Worm (Caenorhabditis elegans) whole organism, late embryonic: Measurements from ENCODE around the gene srx-82.
A peak's percentile ranks its signal among the peaks of the same experiment; 100 is the strongest.

Experiments
- C08G9.2 ChIP-seq: sonication (generic microtip); optimal IDR thresholded peaks from 2 replicates; lab custom pipeline; 2016; ENCODE audit warnings: mild to moderate bottlenecking, missing genetic modification characterization, moderate library complexity, missing compliant biosample characterization
- C38D4.7 ChIP-seq: fragments of 200-800 bp; sonication (Bioruptor generic); optimal IDR thresholded peaks from 2 replicates; lab custom pipeline; 2018; ENCODE audit warnings: mild to moderate bottlenecking, missing genetic modification characterization, moderate library complexity, missing compliant biosample characterization
- K02D7.2 ChIP-seq: sonication (generic microtip); optimal IDR thresholded peaks from 2 replicates; lab custom pipeline; 2017; ENCODE audit warnings: mild to moderate bottlenecking, missing genetic modification characterization, missing compliant biosample characterization
- K09A11.1 ChIP-seq: sonication (generic microtip); optimal IDR thresholded peaks from 2 replicates; lab custom pipeline; 2017; ENCODE audit warnings: antibody characterized with exemption, mild to moderate bottlenecking, missing genetic modification characterization, missing compliant biosample characterization; ENCODE audit not compliant: insufficient read depth
- T23F11.4 ChIP-seq: fragments of 200-800 bp; sonication (Bioruptor generic); optimal IDR thresholded peaks from 2 replicates; lab custom pipeline; 2018; ENCODE audit warnings: mild to moderate bottlenecking, missing genetic modification characterization, missing compliant biosample characterization
- Y22D7AL.16 ChIP-seq: sonication (generic microtip); optimal IDR thresholded peaks from 2 replicates; lab custom pipeline; 2016; ENCODE audit warnings: missing genetic modification characterization, missing compliant biosample characterization
- ceh-19 ChIP-seq: fragments of 200-800 bp; sonication (Bioruptor generic); optimal IDR thresholded peaks from 2 replicates; lab custom pipeline; 2018; ENCODE audit warnings: mild to moderate bottlenecking, missing genetic modification characterization, missing compliant biosample characterization
- ceh-2 ChIP-seq: sonication (generic microtip); optimal IDR thresholded peaks from 2 replicates; lab custom pipeline; 2016; ENCODE audit warnings: missing genotype, missing genetic modification characterization, missing compliant biosample characterization
- ceh-22 ChIP-seq: sonication (generic microtip); optimal IDR thresholded peaks from 2 replicates; lab custom pipeline; 2017; ENCODE audit warnings: missing biosample characterization, missing genetic modification characterization
- ceh-24 ChIP-seq: sonication (generic microtip); optimal IDR thresholded peaks from 2 replicates; lab custom pipeline; 2016; ENCODE audit warnings: mild to moderate bottlenecking, missing genetic modification characterization, missing compliant biosample characterization
- ceh-31 ChIP-seq: sonication (generic microtip); optimal IDR thresholded peaks from 2 replicates; lab custom pipeline; 2016; ENCODE audit warnings: missing genetic modification characterization, missing compliant biosample characterization
- ceh-9 ChIP-seq: sonication (generic microtip); optimal IDR thresholded peaks from 2 replicates; lab custom pipeline; 2016; ENCODE audit warnings: mild to moderate bottlenecking, missing genetic modification characterization, inconsistent platforms, missing compliant biosample characterization
- elt-2 ChIP-seq: sonication (generic microtip); optimal IDR thresholded peaks from 2 replicates; lab custom pipeline; 2016; ENCODE audit warnings: missing genetic modification reagents, missing genetic modification characterization, missing compliant biosample characterization
- elt-4 ChIP-seq: sonication (generic microtip); optimal IDR thresholded peaks from 2 replicates; lab custom pipeline; 2016; ENCODE audit warnings: missing genetic modification characterization, missing compliant biosample characterization
- eyg-1 ChIP-seq: sonication (generic microtip); optimal IDR thresholded peaks from 2 replicates; lab custom pipeline; 2016; ENCODE audit warnings: missing genotype, missing genetic modification characterization, missing compliant biosample characterization
- fkh-6 ChIP-seq: sonication (generic microtip); optimal IDR thresholded peaks from 2 replicates; lab custom pipeline; 2016; ENCODE audit warnings: missing genetic modification characterization, missing compliant biosample characterization
- gmeb-2 ChIP-seq: sonication (generic microtip); optimal IDR thresholded peaks from 2 replicates; lab custom pipeline; 2016; ENCODE audit warnings: missing genetic modification characterization, inconsistent platforms, missing compliant biosample characterization
- hlh-13 ChIP-seq: fragments of 200-800 bp; sonication (Bioruptor generic); optimal IDR thresholded peaks from 2 replicates; lab custom pipeline; 2018; ENCODE audit warnings: mild to moderate bottlenecking, missing genetic modification characterization, missing compliant biosample characterization
- hlh-15 ChIP-seq: sonication (generic microtip); optimal IDR thresholded peaks from 2 replicates; lab custom pipeline; 2016; ENCODE audit warnings: missing genetic modification characterization, missing compliant biosample characterization
- lim-6 ChIP-seq: sonication (generic microtip); optimal IDR thresholded peaks from 2 replicates; lab custom pipeline; 2016; ENCODE audit warnings: missing genetic modification characterization, missing compliant biosample characterization
- lin-11 ChIP-seq: fragments of 200-800 bp; sonication (Bioruptor generic); optimal IDR thresholded peaks from 2 replicates; lab custom pipeline; 2018; ENCODE audit warnings: mild to moderate bottlenecking, missing genetic modification characterization, missing compliant biosample characterization
- madf-2 ChIP-seq: sonication (generic microtip); optimal IDR thresholded peaks from 2 replicates; lab custom pipeline; 2017; ENCODE audit warnings: missing genetic modification characterization, missing compliant biosample characterization
- nfya-1 ChIP-seq: sonication (generic microtip); optimal IDR thresholded peaks from 2 replicates; lab custom pipeline; 2017; ENCODE audit warnings: missing genetic modification characterization, mild to moderate bottlenecking, missing compliant biosample characterization, antibody characterized with exemption, moderate library complexity
- npax-4 ChIP-seq: sonication (generic microtip); optimal IDR thresholded peaks from 2 replicates; lab custom pipeline; 2016; ENCODE audit warnings: missing genetic modification characterization, missing compliant biosample characterization
- pax-1 ChIP-seq: fragments of 150-350 bp; optimal IDR thresholded peaks from 2 replicates; lab custom pipeline; 2014; ENCODE audit warnings: missing biosample characterization, missing genetic modification characterization
- pha-2 ChIP-seq: sonication (generic microtip); optimal IDR thresholded peaks from 2 replicates; lab custom pipeline; 2017; ENCODE audit warnings: mild to moderate bottlenecking, missing genetic modification characterization, missing compliant biosample characterization
- pros-1 ChIP-seq: fragments of 150-350 bp; optimal IDR thresholded peaks from 2 replicates; lab custom pipeline; 2014; ENCODE audit warnings: missing biosample characterization, missing genetic modification reagents, missing genetic modification characterization
- ref-2 ChIP-seq: sonication (generic microtip); optimal IDR thresholded peaks from 2 replicates; lab custom pipeline; 2016; ENCODE audit warnings: missing genetic modification characterization, missing compliant biosample characterization
- rnt-1 ChIP-seq: sonication (generic microtip); optimal IDR thresholded peaks from 2 replicates; lab custom pipeline; 2016; ENCODE audit warnings: missing genetic modification characterization, missing compliant biosample characterization
- sox-2 ChIP-seq: fragments of 200-800 bp; sonication (Bioruptor generic); IDR thresholded peaks from 2 replicates; pipeline ENCODE4 v1.3.6; 2022; ENCODE audit warnings: missing genetic modification reagents, missing genetic modification characterization, missing compliant biosample characterization
- tbx-2 ChIP-seq: sonication (generic microtip); optimal IDR thresholded peaks from 2 replicates; lab custom pipeline; 2016; ENCODE audit warnings: missing genetic modification characterization, missing compliant biosample characterization
- tbx-7 ChIP-seq: sonication (generic microtip); optimal IDR thresholded peaks from 2 replicates; lab custom pipeline; 2016; ENCODE audit warnings: missing genotype, missing genetic modification characterization, missing compliant biosample characterization
- unc-42 ChIP-seq: sonication (generic microtip); optimal IDR thresholded peaks from 2 replicates; lab custom pipeline; 2016; ENCODE audit warnings: missing genotype, missing genetic modification characterization, missing compliant biosample characterization
- unc-86 ChIP-seq: sonication (generic microtip); optimal IDR thresholded peaks from 2 replicates; lab custom pipeline; 2016; ENCODE audit warnings: missing genetic modification characterization, missing compliant biosample characterization

Gene srx-82

DNA sequence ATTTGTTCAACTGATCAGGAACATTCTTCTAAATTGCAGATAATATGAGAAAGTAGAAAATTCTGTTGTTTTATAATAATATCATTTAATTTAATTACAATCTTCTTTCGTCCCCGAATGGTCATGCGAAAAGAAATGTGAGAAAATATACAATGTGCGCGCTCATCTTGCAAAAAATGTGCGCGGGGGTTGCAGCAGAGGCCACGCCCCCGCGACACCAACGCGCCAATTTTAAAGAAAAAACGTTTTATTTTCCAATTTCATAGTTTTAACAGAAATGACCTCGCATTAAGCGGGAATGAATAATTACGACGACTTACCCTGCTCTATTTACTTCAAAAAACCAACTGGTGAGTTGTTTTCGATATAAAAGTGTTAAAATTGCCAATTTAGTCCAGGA, 20.9 kb downstream of the srx-82 start, which contains the start of gene sas-5 (continued):
- peak; percentile 65 for TF ChIP-seq eyg-1
- TF ChIP-seq elt-4: no peak
- peak; percentile 75 for TF ChIP-seq madf-2 (tag; lab: Kevin White, UChicago)
- TF ChIP-seq T23F11.4 (GFP tag; lab: Kevin White, UChicago): peak; percentile 60
- TF ChIP-seq lin-11: peak; percentile 66
- TF ChIP-seq K02D7.2 (tag; lab: Kevin White, UChicago): peak; percentile 57
- TF ChIP-seq ceh-22 (tag; lab: Kevin White, UChicago): no peak
- peak; percentile 79 for TF ChIP-seq nfya-1 (tag; lab: Kevin White, UChicago)
- peak; percentile 20 for TF ChIP-seq pros-1 (tag; lab: Kevin White, UChicago)
- peak; percentile 77 for TF ChIP-seq Y22D7AL.16 (tag; lab: Kevin White, UChicago)
- TF ChIP-seq unc-42 (tag; lab: Kevin White, UChicago): peak; percentile 42
- TF ChIP-seq npax-4 (tag; lab: Kevin White, UChicago): peak; percentile 59
- peak; percentile 87 for TF ChIP-seq tbx-2 (tag; lab: Kevin White, UChicago)
- TF ChIP-seq pha-2 (tag; lab: Kevin White, UChicago): peak; percentile 62
- peak; percentile 73 for TF ChIP-seq ref-2
- TF ChIP-seq ceh-24 (tag; lab: Kevin White, UChicago): peak; percentile 44
- TF ChIP-seq hlh-15: peak; percentile 57
- TF ChIP-seq hlh-13: peak; percentile 5
- peak; percentile 78 for TF ChIP-seq ceh-2 (tag; lab: Kevin White, UChicago)
- peak; percentile 21 for TF ChIP-seq tbx-7 (tag; lab: Kevin White, UChicago)
- peak; percentile 79 for TF ChIP-seq gmeb-2
- peak; percentile 40 for TF ChIP-seq ceh-9
- peak; percentile 93 for TF ChIP-seq elt-2 (tag; lab: Kevin White, UChicago)
- peak; percentile 61 for TF ChIP-seq rnt-1 (tag; lab: Kevin White, UChicago)
- peak; percentile 71 for TF ChIP-seq C08G9.2 (tag; lab: Kevin White, UChicago)
- TF ChIP-seq lim-6 (tag; lab: Kevin White, UChicago): peak; percentile 66
- TF ChIP-seq unc-86: peak; percentile 83
- TF ChIP-seq fkh-6 (tag; lab: Kevin White, UChicago): peak; percentile 54
- peak; percentile 6 for TF ChIP-seq pax-1 (tag; lab: Kevin White, UChicago)

ce11 chrV:11613007-11613406, 23.5 kb downstream of the srx-82 start, which contains the start of gene tag-290:
Gene tag-290, plus strand, starts transcription at chrV:11613307.
- TF ChIP-seq ceh-24 (tag; lab: Kevin White, UChicago) (no peak), K02D7.2 (tag; lab: Kevin White, UChicago) (no peak), lim-6 (tag; lab: Kevin White, UChicago) (no peak), ceh-31 (tag; lab: Kevin White, UChicago) (no peak), K09A11.1 (tag; lab: Kevin White, UChicago) (no peak), C38D4.7 (GFP tag; lab: Kevin White, UChicago) (no peak), madf-2 (tag; lab: Kevin White, UChicago) (no peak), ceh-19 (GFP tag; lab: Kevin White, UChicago) (no peak)

DNA sequence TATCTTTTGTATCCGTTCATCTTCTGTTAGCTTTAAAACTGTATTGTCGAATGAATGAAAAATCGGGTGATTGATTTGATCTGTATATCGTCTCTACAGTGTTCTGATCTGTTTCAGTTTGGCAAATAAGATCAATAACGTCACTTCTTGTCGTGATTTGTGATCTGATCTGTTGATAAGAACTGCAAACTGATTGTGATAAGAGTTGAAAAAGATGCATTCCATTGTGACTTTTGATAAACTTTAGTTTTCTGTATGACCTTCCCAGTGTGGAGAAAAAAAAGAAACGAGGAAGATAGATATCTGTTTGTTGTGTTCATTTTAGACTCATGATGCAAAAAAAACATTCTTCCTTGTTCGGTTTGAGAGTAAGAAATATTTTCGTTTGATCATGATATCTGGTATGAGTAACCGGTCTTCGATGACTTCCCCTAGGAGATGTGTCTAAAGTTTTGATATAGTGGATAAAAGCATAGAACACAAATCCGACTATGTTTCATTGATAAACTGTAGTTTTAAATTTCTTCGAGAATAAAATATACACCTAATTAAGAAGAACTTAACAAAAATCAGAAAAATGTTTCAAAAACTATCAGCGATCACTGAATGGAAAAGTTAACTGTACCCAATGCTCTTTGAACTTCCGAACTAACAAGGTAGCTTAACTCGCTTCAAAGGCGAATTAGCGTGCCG, 25.4 kb downstream of the srx-82 start:
- TF ChIP-seq ceh-22 (tag; lab: Kevin White, UChicago) (no peak), elt-2 (tag; lab: Kevin White, UChicago) (peak; percentile 80)
- TF ChIP-seq, all 69 proteins: peak for 1

- TF ChIP-seq sox-2: no peak
Measured at ce11 chrV:11615948-11616681, 26.6 kb downstream of the srx-82 start, which contains the start of gene nlp-24. Gene nlp-24, plus strand, starts transcription at chrV:11616376.
